Worm (Caenorhabditis elegans): ENCODE results near the gene trr-1.

ce11 chrII:11622605-11623004 is 53.1 kb downstream of the trr-1 start:
- TF ChIP-seq bed-3 (GFP tag; optimal IDR thresholded peaks at IDR 0.05) (no peak), nhr-237 (tag; optimal IDR thresholded peaks at IDR 0.05) (no peak), nhr-76 (tag; optimal IDR thresholded peaks at IDR 0.05) (no peak), lsy-2 (tag; optimal IDR thresholded peaks at IDR 0.05) (no peak), cnd-1 (tag; optimal IDR thresholded peaks at IDR 0.05) (no peak), elt-1 (tag; optimal IDR thresholded peaks at IDR 0.05; ENCODE audit: borderline replicate concordance, insufficient read depth) (no peak), ztf-11 (tag; optimal IDR thresholded peaks at IDR 0.05) (no peak), unc-120 (tag; optimal IDR thresholded peaks at IDR 0.05; ENCODE audit: poor library complexity, severe bottlenecking) (no peak), flh-1 (GFP tag; optimal IDR thresholded peaks at IDR 0.05) (no peak)

Data from whole organism, mixed stage, embryonic.